Fruit fly (Drosophila melanogaster) whole organism, adult: ENCODE measurements around the gene CG6712.
A peak's percentile ranks its signal among the peaks of the same experiment; 100 is the strongest.

ENCODE experiments used
- CG7045 ChIP-seq: fragments of 200-800 bp; sonication (Bioruptor generic); optimal IDR thresholded peaks from 2 replicates; lab custom pipeline; 2017; ENCODE audit warnings: missing biosample characterization, mild to moderate bottlenecking, missing genetic modification characterization
- cnc ChIP-seq, 2 experiments: fragments of >200 bp; optimal IDR thresholded peaks; 2 replicates each; lab custom pipeline; 2017
- pad ChIP-seq: fragments of 200-800 bp; sonication (Bioruptor generic); optimal IDR thresholded peaks from 3 replicates; lab custom pipeline; 2017; ENCODE audit warnings: missing biosample characterization, missing genetic modification characterization, mild to moderate bottlenecking, moderate library complexity, missing genetic modification reagents

Gene CG6712

dm6 chr2L:12045578-12045940, 50.8 kb downstream of the CG6712 start:
- TF ChIP-seq pad (peak; percentile 81), CG7045 (GFP tag; lab: Kevin White, UChicago) (no peak), cnc (optimal IDR thresholded peaks at IDR 0.05; lab: Kevin White, UChicago) (peak in 1 of 2 experiments; percentile 48)
